Fruit fly (Drosophila melanogaster) whole organism, embryonic: ENCODE data around the gene CG6870.

Experiments used
- Bdp1 ChIP-seq: fragments of 200-800 bp; sonication (Bioruptor generic); optimal IDR thresholded peaks from 3 replicates; lab custom pipeline; 2016; ENCODE audit warnings: missing biosample characterization, missing genetic modification characterization
- CG10565 ChIP-seq: fragments of 200-800 bp; sonication (Bioruptor generic); optimal IDR thresholded peaks from 3 replicates; lab custom pipeline; 2016; ENCODE audit warnings: missing biosample characterization, mild to moderate bottlenecking, missing genetic modification characterization
- CG10959 ChIP-seq: fragments of 200-800 bp; sonication (Bioruptor generic); IDR thresholded peaks from 2 replicates; pipeline ENCODE4 v1.3.6; 2022; ENCODE audit warnings: missing biosample characterization, missing genetic modification characterization
- CG12155 ChIP-seq: fragments of 200-800 bp; sonication (Bioruptor generic); optimal IDR thresholded peaks from 3 replicates; lab custom pipeline; 2016; ENCODE audit warnings: missing biosample characterization, missing genetic modification characterization
- CG12744 ChIP-seq: fragments of 200-800 bp; sonication (Bioruptor generic); optimal IDR thresholded peaks from 2 replicates; lab custom pipeline; 2016; ENCODE audit warnings: missing biosample characterization, missing genetic modification characterization
- CG13424 ChIP-seq: fragments of 200-800 bp; sonication (Bioruptor generic); optimal IDR thresholded peaks from 2 replicates; lab custom pipeline; 2019; ENCODE audit warnings: missing biosample characterization, mild to moderate bottlenecking, missing genetic modification characterization, moderate library complexity
- CG13894 ChIP-seq: fragments of 200-800 bp; sonication (Bioruptor generic); optimal IDR thresholded peaks from 3 replicates; lab custom pipeline; 2018; ENCODE audit warnings: missing biosample characterization, mild to moderate bottlenecking, missing genetic modification characterization, moderate library complexity
- CG17802 ChIP-seq: fragments of 200-800 bp; sonication (Bioruptor generic); optimal IDR thresholded peaks from 2 replicates; lab custom pipeline; 2018; ENCODE audit warnings: missing biosample characterization, mild to moderate bottlenecking, missing genetic modification characterization, moderate library complexity
- CG1832 ChIP-seq: fragments of 200-800 bp; sonication (Bioruptor generic); optimal IDR thresholded peaks from 2 replicates; lab custom pipeline; 2017; ENCODE audit warnings: missing biosample characterization, mild to moderate bottlenecking, missing genetic modification characterization, inconsistent platforms
- CG18599 ChIP-seq: fragments of 200-800 bp; sonication (Bioruptor generic); optimal IDR thresholded peaks from 3 replicates; lab custom pipeline; 2017; ENCODE audit warnings: missing biosample characterization, missing genetic modification characterization, mild to moderate bottlenecking, moderate library complexity, missing genetic modification reagents
- CG30403 ChIP-seq: fragments of 200-800 bp; sonication (Bioruptor generic); optimal IDR thresholded peaks from 3 replicates; lab custom pipeline; 2016; ENCODE audit warnings: missing biosample characterization, missing genetic modification characterization
- CG31224 ChIP-seq: fragments of 200-800 bp; sonication (Bioruptor generic); IDR thresholded peaks from 2 replicates; pipeline ENCODE4 v1.3.6; 2022; ENCODE audit warnings: missing biosample characterization, missing genetic modification characterization
- CG4404 ChIP-seq: fragments of 200-800 bp; sonication (Bioruptor generic); IDR thresholded peaks from 2 replicates; pipeline ENCODE4 v1.3.6; 2022; ENCODE audit warnings: missing biosample characterization, missing genetic modification characterization
- CG6272 ChIP-seq: fragments of 200-800 bp; sonication (Bioruptor generic); IDR thresholded peaks from 2 replicates; pipeline ENCODE4 v1.3.6; 2022; ENCODE audit warnings: missing biosample characterization, missing genetic modification characterization
- CG6765 ChIP-seq: fragments of 200-800 bp; sonication (Bioruptor generic); optimal IDR thresholded peaks from 3 replicates; lab custom pipeline; 2017; ENCODE audit warnings: missing biosample characterization, mild to moderate bottlenecking, missing genetic modification characterization
- CG6813 ChIP-seq: fragments of 200-800 bp; sonication (Bioruptor generic); optimal IDR thresholded peaks from 2 replicates; lab custom pipeline; 2017; ENCODE audit warnings: missing biosample characterization, missing genetic modification characterization, mild to moderate bottlenecking, moderate library complexity, missing genetic modification reagents
- CG9817 ChIP-seq: fragments of 200-800 bp; sonication (Bioruptor generic); optimal IDR thresholded peaks from 2 replicates; lab custom pipeline; 2018; ENCODE audit warnings: missing biosample characterization, mild to moderate bottlenecking, missing genetic modification characterization, moderate library complexity
- CkIIα-i1 ChIP-seq: fragments of 200-800 bp; sonication (Bioruptor generic); IDR thresholded peaks from 2 replicates; pipeline ENCODE4 v1.3.6; 2022; ENCODE audit warnings: missing biosample characterization, missing genetic modification characterization
- D19A ChIP-seq: fragments of 200-800 bp; optimal IDR thresholded peaks from 3 replicates; lab custom pipeline; 2019; ENCODE audit warnings: missing biosample characterization, mild to moderate bottlenecking, missing genetic modification characterization, moderate library complexity
- E2f2 ChIP-seq: fragments of 200-800 bp; sonication (Bioruptor generic); IDR thresholded peaks from 2 replicates; pipeline ENCODE4 v1.3.6; 2022; ENCODE audit warnings: missing biosample characterization, missing genetic modification characterization
- Eip74EF ChIP-seq, 2 experiments: fragments of 200-800 bp in 1 of 2; fragments of >200 bp in 1 of 2; sonication (Bioruptor generic) in 1 of 2; optimal IDR thresholded peaks; 2 replicates each; lab custom pipeline; 2017 to 2019; ENCODE audit warnings: missing biosample characterization in 2 of 2, missing genetic modification characterization in 2 of 2, mild to moderate bottlenecking in 1 of 2, moderate library complexity in 1 of 2
- Ets65A ChIP-seq: fragments of 200-800 bp; sonication (Bioruptor generic); peaks from one replicate; lab custom pipeline; 2016; ENCODE audit warnings: missing biosample characterization, missing genetic modification characterization
- Fer1 ChIP-seq: fragments of 200-800 bp; sonication (Bioruptor generic); optimal IDR thresholded peaks from 2 replicates; lab custom pipeline; 2017; ENCODE audit warnings: missing biosample characterization, mild to moderate bottlenecking, missing genetic modification characterization
- HLH4C ChIP-seq: fragments of 200-800 bp; sonication (Bioruptor generic); IDR thresholded peaks from 3 replicates; pipeline ENCODE4 v1.3.6; 2022; ENCODE audit warnings: missing biosample characterization, missing genetic modification characterization; ENCODE audit not compliant: partially characterized antibody
- Hmr ChIP-seq: fragments of 200-800 bp; sonication (Bioruptor generic); optimal IDR thresholded peaks from 3 replicates; lab custom pipeline; 2017; ENCODE audit warnings: mild to moderate bottlenecking, missing biosample characterization, missing genetic modification reagents, missing genetic modification characterization
- NC2β ChIP-seq: fragments of 200-800 bp; sonication (Bioruptor generic); optimal IDR thresholded peaks from 2 replicates; lab custom pipeline; 2016; ENCODE audit warnings: missing biosample characterization, missing genetic modification characterization
- PHDP ChIP-seq: fragments of 200-800 bp; sonication (Bioruptor generic); optimal IDR thresholded peaks from 3 replicates; lab custom pipeline; 2018; ENCODE audit warnings: missing biosample characterization, mild to moderate bottlenecking, missing genetic modification characterization, moderate library complexity
- Sin3A ChIP-seq: fragments of >200 bp; optimal IDR thresholded peaks from 2 replicates; lab custom pipeline; 2018
- Usf ChIP-seq: fragments of 200-800 bp; sonication (Bioruptor generic); optimal IDR thresholded peaks from 2 replicates; lab custom pipeline; 2017; ENCODE audit warnings: missing genotype, missing biosample characterization, missing genetic modification characterization
- az2 ChIP-seq: fragments of 200-800 bp; sonication (Bioruptor generic); optimal IDR thresholded peaks from 3 replicates; lab custom pipeline; 2016; ENCODE audit warnings: missing biosample characterization, missing genetic modification characterization
- bsh ChIP-seq, 2 experiments: fragments of 200-800 bp; sonication (Bioruptor generic); optimal IDR thresholded peaks; 2 replicates each; lab custom pipeline; 2017 to 2018; ENCODE audit warnings: mild to moderate bottlenecking in 2 of 2, missing biosample characterization in 2 of 2, missing genetic modification characterization in 2 of 2, moderate library complexity in 1 of 2
- chn ChIP-seq: fragments of 200-800 bp; sonication (Bioruptor generic); optimal IDR thresholded peaks from 2 replicates; lab custom pipeline; 2016; ENCODE audit warnings: missing biosample characterization, missing genetic modification characterization
- crc ChIP-seq: fragments of 200-800 bp; sonication (Bioruptor generic); optimal IDR thresholded peaks from 2 replicates; lab custom pipeline; 2016; ENCODE audit warnings: missing biosample characterization, missing genetic modification characterization
- eve ChIP-seq, 2 experiments: fragments of >200 bp; optimal IDR thresholded peaks; 2 replicates each; lab custom pipeline; 2017; ENCODE audit warnings: missing biosample characterization in 2 of 2, missing genetic modification characterization in 2 of 2
- fu2 ChIP-seq: fragments of 200-800 bp; sonication (Bioruptor generic); optimal IDR thresholded peaks from 2 replicates; lab custom pipeline; 2016; ENCODE audit warnings: missing biosample characterization, missing genetic modification characterization
- gt ChIP-seq: fragments of 200-800 bp; sonication (Bioruptor generic); IDR thresholded peaks from 2 replicates; pipeline ENCODE4 v1.3.6; 2022; ENCODE audit warnings: missing biosample characterization, missing genetic modification characterization
- hkb ChIP-seq, 2 experiments: fragments of 200-800 bp in 1 of 2; fragments of >200 bp in 1 of 2; sonication (Bioruptor generic) in 1 of 2; IDR thresholded peaks in 1 of 2; optimal IDR thresholded peaks in 1 of 2; 2 replicates each; pipeline versions ENCODE4 v1.3.6 to Lab custom; 2017 to 2022; ENCODE audit warnings: missing biosample characterization in 1 of 2, missing genetic modification characterization in 1 of 2
- kni ChIP-seq: fragments of 200-800 bp; sonication (Bioruptor generic); optimal IDR thresholded peaks from 3 replicates; lab custom pipeline; 2017; ENCODE audit warnings: mild to moderate bottlenecking, missing biosample characterization, missing genetic modification reagents, missing genetic modification characterization
- lilli ChIP-seq: fragments of 200-800 bp; sonication (Bioruptor generic); optimal IDR thresholded peaks from 3 replicates; lab custom pipeline; 2016; ENCODE audit warnings: missing biosample characterization, missing genetic modification characterization
- lola ChIP-seq, 3 experiments: fragments of >200 bp in 2 of 3; fragments of 200-800 bp in 1 of 3; sonication (Bioruptor generic) in 1 of 3; optimal IDR thresholded peaks; 2 replicates each; lab custom pipeline; 2017 to 2019; ENCODE audit warnings: missing biosample characterization in 3 of 3, missing genetic modification characterization in 3 of 3, mild to moderate bottlenecking in 1 of 3, moderate library complexity in 1 of 3
- mam ChIP-seq: fragments of 200-800 bp; sonication (Bioruptor generic); optimal IDR thresholded peaks from 3 replicates; lab custom pipeline; 2016; ENCODE audit warnings: missing biosample characterization, missing genetic modification characterization
- pzg ChIP-seq: fragments of 200-800 bp; sonication (Bioruptor generic); optimal IDR thresholded peaks from 3 replicates; lab custom pipeline; 2018; ENCODE audit warnings: missing biosample characterization, mild to moderate bottlenecking, missing genetic modification characterization, moderate library complexity
- row ChIP-seq: fragments of 200-800 bp; sonication (Bioruptor generic); IDR thresholded peaks from 3 replicates; pipeline ENCODE4 v1.3.6; 2022; ENCODE audit warnings: missing biosample characterization, missing genetic modification characterization
- sima ChIP-seq: fragments of 200-800 bp; sonication (Bioruptor generic); optimal IDR thresholded peaks from 2 replicates; lab custom pipeline; 2016; ENCODE audit warnings: missing biosample characterization, missing genetic modification characterization
- sna ChIP-seq: fragments of 200-800 bp; sonication (Bioruptor generic); IDR thresholded peaks from 2 replicates; pipeline ENCODE4 v1.3.6; 2022; ENCODE audit warnings: missing biosample characterization, missing genetic modification characterization; ENCODE audit not compliant: partially characterized antibody
- tap ChIP-seq: fragments of 200-800 bp; optimal IDR thresholded peaks from 3 replicates; lab custom pipeline; 2019; ENCODE audit warnings: missing biosample characterization, mild to moderate bottlenecking, missing genetic modification characterization, moderate library complexity
- tio ChIP-seq: fragments of 200-800 bp; sonication (Bioruptor generic); optimal IDR thresholded peaks from 2 replicates; lab custom pipeline; 2017; ENCODE audit warnings: missing biosample characterization, missing genetic modification characterization, inconsistent platforms
- twi ChIP-seq: fragments of 200-800 bp; optimal IDR thresholded peaks from 2 replicates; lab custom pipeline; 2019; ENCODE audit warnings: missing biosample characterization, mild to moderate bottlenecking, missing genetic modification characterization, moderate library complexity
- z ChIP-seq: fragments of 200-800 bp; sonication (Bioruptor generic); IDR thresholded peaks from 3 replicates; pipeline ENCODE4 v1.3.6; 2022; ENCODE audit warnings: missing biosample characterization, missing genetic modification characterization
- zf30C ChIP-seq: fragments of 200-800 bp; sonication (Bioruptor generic); optimal IDR thresholded peaks from 3 replicates; lab custom pipeline; 2018; ENCODE audit warnings: missing biosample characterization, mild to moderate bottlenecking, missing genetic modification characterization

The CG6870 gene

dm6 chr2L:17558111-17558773 lies 33.9 kb downstream of the CG6870 start (continued):
- TF ChIP-seq Fer1 (GFP tag; lab: Kevin White, UChicago) (peak; percentile 56), CG4404 (GFP tag; lab: Robert Waterston, UW) (no peak), fu2 (no peak), CG31224 (GFP tag; lab: Robert Waterston, UW) (no peak), CG18599 (GFP tag; lab: Kevin White, UChicago) (peak; percentile 77), HLH4C (GFP tag; lab: Robert Waterston, UW) (no peak), lilli (GFP tag; lab: Kevin White, UChicago) (no peak), CG17802 (no peak), mam (no peak), CG10959 (GFP tag; lab: Robert Waterston, UW) (no peak), tap (tag; lab: Kevin White, UChicago) (no peak), CG13894 (peak; percentile 36), pzg (GFP tag; lab: Kevin White, UChicago) (no peak), row (GFP tag; lab: Robert Waterston, UW) (0 out of 3 replicates have a peak, but pooled peaks have one; percentile 26), z (peak; percentile 84), sima (GFP tag; lab: Kevin White, UChicago) (no peak), az2 (GFP tag; lab: Kevin White, UChicago) (no peak), CG9817 (tag; lab: Kevin White, UChicago) (peak; percentile 29), CG6272 (GFP tag; lab: Robert Waterston, UW) (no peak), CG12155 (GFP tag; lab: Kevin White, UChicago) (no peak), CkIIα-i1 (no peak), CG30403 (GFP tag; lab: Kevin White, UChicago) (peak; percentile 16), hkb (optimal IDR thresholded peaks at IDR 0.05; lab: Kevin White, UChicago) (no peak), hkb (GFP tag; IDR thresholded peaks at IDR 0.05; lab: Robert Waterston, UW) (no peak), Hmr (GFP tag; lab: Kevin White, UChicago) (peak; percentile 70), kni (GFP tag; lab: Kevin White, UChicago) (no peak), eve (GFP tag; optimal IDR thresholded peaks at IDR 0.05; lab: Kevin White, UChicago) (no peak), PHDP (tag; lab: Kevin White, UChicago) (peak; percentile 72), CG10565 (no peak), lola (GFP tag; optimal IDR thresholded peaks at IDR 0.05; lab: Kevin White, UChicago) (no peak), gt (no peak), CG12744 (GFP tag; lab: Kevin White, UChicago) (no peak), chn (GFP tag; lab: Kevin White, UChicago) (no peak), D19A (tag; lab: Kevin White, UChicago) (peak; percentile 36), Sin3A (lab: Kevin White, UChicago) (no peak), Bdp1 (GFP tag; lab: Kevin White, UChicago) (no peak), CG6813 (GFP tag; lab: Kevin White, UChicago) (peak; percentile 18), sna (GFP tag; lab: Robert Waterston, UW) (no peak), Usf (GFP tag; lab: Kevin White, UChicago) (no peak), twi (tag; lab: Kevin White, UChicago) (no peak), bsh (GFP tag; optimal IDR thresholded peaks at IDR 0.05; lab: Kevin White, UChicago) (peak in 1 of 2 experiments; percentile 5), NC2β (GFP tag; lab: Kevin White, UChicago) (no peak), CG1832 (GFP tag; lab: Kevin White, UChicago) (no peak), CG13424 (tag; lab: Kevin White, UChicago) (peak; percentile 59), CG6765 (GFP tag; lab: Kevin White, UChicago) (no peak), tio (no peak), E2f2 (no peak), Ets65A (GFP tag; lab: Kevin White, UChicago) (no peak), Eip74EF (GFP tag; optimal IDR thresholded peaks at IDR 0.05; lab: Kevin White, UChicago) (peak in 1 of 2 experiments; percentile 0), crc (GFP tag; lab: Kevin White, UChicago) (no peak), zf30C (GFP tag; lab: Kevin White, UChicago) (no peak)
